Worm (Caenorhabditis elegans) whole organism, early embryonic: ENCODE measurements around the gene Y43E12A.2.
"Not testable (repeated sequence)": the region's sequence is repeated elsewhere in the genome, so short reads cannot be mapped to it uniquely, and the experiment has no call there.

Experiments
- B0310.2 ChIP-seq: sonication (generic microtip); optimal IDR thresholded peaks from 2 replicates; lab custom pipeline; 2016; ENCODE audit warnings: mild to moderate bottlenecking, missing genetic modification characterization, missing compliant biosample characterization
- F13C5.2 ChIP-seq: sonication (generic microtip); optimal IDR thresholded peaks from 2 replicates; lab custom pipeline; 2017; ENCODE audit warnings: mild to moderate bottlenecking, missing genetic modification characterization, inconsistent platforms, missing compliant biosample characterization
- ama-1 ChIP-seq: fragments of 150-350 bp; optimal IDR thresholded peaks from 2 replicates; lab custom pipeline; 2014
- ets-7 ChIP-seq: sonication (generic microtip); optimal IDR thresholded peaks from 2 replicates; lab custom pipeline; 2016; ENCODE audit warnings: missing genotype, missing genetic modification characterization, missing compliant biosample characterization
- flt-1 ChIP-seq: fragments of 200-800 bp; sonication (Bioruptor generic); IDR thresholded peaks from 2 replicates; pipeline ENCODE4 v1.3.6; 2022; ENCODE audit warnings: missing genetic modification characterization, missing compliant biosample characterization
- hmg-4 ChIP-seq: fragments of 200-800 bp; sonication (Bioruptor generic); optimal IDR thresholded peaks from 2 replicates; lab custom pipeline; 2018; ENCODE audit warnings: mild to moderate bottlenecking, missing genetic modification characterization, missing compliant biosample characterization
- pes-1 ChIP-seq: fragments of 200-800 bp; sonication (Bioruptor generic); IDR thresholded peaks from 2 replicates; pipeline ENCODE4 v1.3.6; 2022; ENCODE audit warnings: missing genetic modification reagents, missing genetic modification characterization, missing compliant biosample characterization
- scrt-1 ChIP-seq: fragments of 200-800 bp; sonication (Bioruptor generic); IDR thresholded peaks from 2 replicates; pipeline ENCODE4 v1.3.6; 2022; ENCODE audit warnings: missing genetic modification characterization, missing compliant biosample characterization
- tbx-11 ChIP-seq: fragments of 200-800 bp; sonication (Bioruptor generic); IDR thresholded peaks from 2 replicates; pipeline ENCODE4 v1.3.6; 2022; ENCODE audit warnings: missing genetic modification characterization, missing compliant biosample characterization
- tra-4 ChIP-seq: sonication (generic microtip); optimal IDR thresholded peaks from 2 replicates; lab custom pipeline; 2017; ENCODE audit warnings: missing genetic modification characterization, missing compliant biosample characterization

DNA sequence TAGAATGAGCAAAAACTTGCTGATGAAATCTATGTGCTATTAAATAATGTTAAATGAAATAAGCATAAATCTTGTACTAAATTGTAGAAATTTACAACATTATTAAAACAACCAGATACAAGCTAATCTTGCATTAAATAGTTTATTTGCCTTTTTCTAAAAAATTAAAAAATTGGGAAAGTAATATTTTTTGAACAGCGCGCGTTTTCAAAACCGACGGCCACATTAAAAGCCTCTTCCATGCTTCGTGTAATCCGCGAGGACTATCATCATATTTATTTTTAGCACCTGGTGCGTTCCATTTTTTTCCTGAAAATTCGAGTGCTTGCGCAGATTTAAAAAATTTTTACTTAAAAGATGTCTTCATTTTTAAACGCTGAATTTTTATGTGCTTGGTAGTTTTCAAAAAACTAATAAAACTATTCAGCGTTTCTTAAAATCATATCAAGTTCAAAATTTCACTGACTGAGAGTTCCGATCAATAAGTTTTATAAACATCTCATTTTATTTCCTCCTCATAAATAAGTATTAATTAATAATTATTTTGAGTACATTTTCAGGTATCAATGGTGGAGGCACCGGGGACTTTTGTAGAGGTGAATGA lies 5.6 kb downstream of the Y43E12A.2 start, which contains the start of gene Y43E12A.3:
- TF ChIP-seq ama-1; tbx-11 (GFP tag; lab: Robert Waterston, UW); pes-1 (GFP tag; lab: Robert Waterston, UW); scrt-1 (GFP tag; lab: Robert Waterston, UW); flt-1; ets-7 (tag; lab: Kevin White, UChicago); tra-4 (tag; lab: Kevin White, UChicago); hmg-4 (GFP tag; lab: Kevin White, UChicago); B0310.2 (tag; lab: Kevin White, UChicago); F13C5.2: not testable (repeated sequence)
